Fruit fly (Drosophila melanogaster): ENCODE measurements around the gene Prp40.

The Prp40 gene

DNA sequence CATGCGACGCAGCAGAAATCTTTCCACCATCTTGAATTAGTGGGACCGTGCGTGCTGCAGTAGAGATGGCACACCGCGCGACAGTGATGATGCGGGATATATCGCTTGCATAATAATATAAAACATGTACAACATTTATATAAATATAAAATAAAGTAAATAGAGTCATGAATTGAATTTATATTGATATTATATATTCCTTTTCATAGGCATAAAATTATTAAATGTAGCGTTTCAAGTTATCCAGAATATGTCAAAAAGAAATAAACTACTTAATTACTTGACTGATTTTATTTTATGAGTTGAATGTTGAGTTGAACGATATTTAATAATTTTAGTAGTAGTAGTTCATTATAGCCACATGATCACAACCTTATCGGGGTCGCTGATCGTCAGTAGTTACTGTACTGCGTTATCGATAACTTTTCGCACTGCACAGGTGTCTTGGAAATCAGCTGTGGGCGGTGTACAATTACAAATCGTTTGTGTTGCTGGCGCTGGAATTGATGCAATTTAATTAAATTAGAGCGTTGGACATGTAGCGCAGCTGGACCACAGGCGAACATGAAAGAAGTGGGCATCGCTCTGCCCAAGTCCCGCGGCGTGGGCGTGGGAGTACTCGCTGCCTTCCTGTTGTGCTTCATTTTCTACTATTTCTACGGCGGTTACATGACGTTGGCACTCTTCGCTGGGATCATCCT is 35.2 kb upstream of the Prp40 start, which contains the start of the genes Chd1 and Bem46 (continued):
- TF ChIP-seq corto (GFP tag; optimal IDR thresholded peaks at IDR 0.05) (no peak), Ets65A (GFP tag) (peak; percentile 97), NFAT (GFP tag; IDR thresholded peaks at IDR 0.05) (peak; percentile 66), unpg (GFP tag; optimal IDR thresholded peaks at IDR 0.05) (peak; percentile 80), Aef1 (GFP tag; IDR thresholded peaks at IDR 0.05) (peak; percentile 90), CG11723 (GFP tag; optimal IDR thresholded peaks at IDR 0.05) (no peak), CG2202 (tag; optimal IDR thresholded peaks at IDR 0.05) (peak; percentile 54), CG2712 (tag; optimal IDR thresholded peaks at IDR 0.05) (peak; percentile 92), ara (GFP tag; IDR thresholded peaks at IDR 0.05) (peak; percentile 4; the same call in 1 of the 2 replicates), Stat92E (GFP tag; optimal IDR thresholded peaks at IDR 0.05) (no peak), CG1233 (GFP tag; optimal IDR thresholded peaks at IDR 0.05) (peak; percentile 86), kah (GFP tag; optimal IDR thresholded peaks at IDR 0.05) (peak; percentile 96), H2.0 (GFP tag; IDR thresholded peaks at IDR 0.05) (peak; percentile 79), Vsx1 (GFP tag; optimal IDR thresholded peaks at IDR 0.05) (no peak), CG4282 (GFP tag; optimal IDR thresholded peaks at IDR 0.05) (no peak), YL-1 (GFP tag; optimal IDR thresholded peaks at IDR 0.05) (peak; percentile 90), croc (GFP tag; conservative IDR thresholded peaks at IDR 0.05) (peak; percentile 61; the same call in 2 of the 3 replicates), Dip3 (GFP tag; optimal IDR thresholded peaks at IDR 0.05) (peak; percentile 74), wdn (GFP tag; IDR thresholded peaks at IDR 0.05) (peak; percentile 66), sisA (GFP tag; IDR thresholded peaks at IDR 0.05) (peak; percentile 90), ATbp (GFP tag; optimal IDR thresholded peaks at IDR 0.05) (no peak), CG17359 (tag; optimal IDR thresholded peaks at IDR 0.05) (peak; percentile 79), D19B (GFP tag; optimal IDR thresholded peaks at IDR 0.05) (no peak), run (tag; optimal IDR thresholded peaks at IDR 0.05) (peak; percentile 26), CG8388 (GFP tag; optimal IDR thresholded peaks at IDR 0.05) (peak; percentile 91), danr (GFP tag; IDR thresholded peaks at IDR 0.05) (peak; percentile 74; the same call in 1 of the 2 replicates), Mrtf (GFP tag; IDR thresholded peaks at IDR 0.05) (peak; percentile 79; the same call in 2 of the 3 replicates), CG8924 (tag; optimal IDR thresholded peaks at IDR 0.05) (peak; percentile 88), aop (GFP tag; IDR thresholded peaks at IDR 0.05) (peak; percentile 53; the same call in 1 of the 2 replicates), CG6791 (GFP tag; IDR thresholded peaks at IDR 0.05; ENCODE audit: partially characterized antibody) (peak; percentile 29; the same call in 1 of the 3 replicates), da (GFP tag; optimal IDR thresholded peaks at IDR 0.05) (no peak), Poxn (GFP tag; IDR thresholded peaks at IDR 0.05) (peak; percentile 44; the same call in 1 of the 2 replicates), Spps (tag; optimal IDR thresholded peaks at IDR 0.05) (peak; percentile 46), crp (GFP tag; optimal IDR thresholded peaks at IDR 0.05) (peak; percentile 64 to 92), zen2 (GFP tag; IDR thresholded peaks at IDR 0.05; ENCODE audit: partially characterized antibody) (0 out of 3 replicates have a peak, but pooled peaks have one; percentile 27), phol (tag; optimal IDR thresholded peaks at IDR 0.05) (peak; percentile 100), CG17385 (GFP tag; optimal IDR thresholded peaks at IDR 0.05) (peak; percentile 76), CG1024 (GFP tag; IDR thresholded peaks at IDR 0.05) (0 out of 2 replicates have a peak, but pooled peaks have one; percentile 7), repo (GFP tag; optimal IDR thresholded peaks at IDR 0.05) (no peak), zf30C (GFP tag; optimal IDR thresholded peaks at IDR 0.05) (no peak), CG4424 (GFP tag; optimal IDR thresholded peaks at IDR 0.05) (peak; percentile 89), CG15696 (tag; optimal IDR thresholded peaks at IDR 0.05) (peak; percentile 79), maf-S (GFP tag; optimal IDR thresholded peaks at IDR 0.05) (peak; percentile 61), CG11085 (GFP tag; IDR thresholded peaks at IDR 0.05) (peak; percentile 57; the same call in 1 of the 2 replicates), wek (GFP tag; optimal IDR thresholded peaks at IDR 0.05) (no peak), gem (tag; optimal IDR thresholded peaks at IDR 0.05) (peak; percentile 94), zfh1 (GFP tag; IDR thresholded peaks at IDR 0.05) (peak; percentile 82), hbn (GFP tag; IDR thresholded peaks at IDR 0.05; ENCODE audit: partially characterized antibody) (no peak)
